Worm (Caenorhabditis elegans) whole organism, L4/young adult: ENCODE results near the gene parp-2.

Experiments used
- W03F9.2 ChIP-seq: fragments of 150-350 bp; optimal IDR thresholded peaks from 2 replicates; lab custom pipeline; 2014; ENCODE audit warnings: missing biosample characterization, missing genetic modification characterization
- him-1 ChIP-seq: sonication (generic microtip); optimal IDR thresholded peaks from 2 replicates; lab custom pipeline; 2016; ENCODE audit warnings: missing genotype, missing genetic modification reagents, missing genetic modification characterization, missing compliant biosample characterization

ce11 chrII:9606485-9607036 lies 13.7 kb downstream of the parp-2 start:
- no peak for TF ChIP-seq him-1 (tag; lab: Kevin White, UChicago)
- TF ChIP-seq W03F9.2 (tag; lab: Kevin White, UChicago): no peak
